Fruit fly (Drosophila melanogaster): ENCODE data around the gene CG12003.

The CG12003 gene

DNA sequence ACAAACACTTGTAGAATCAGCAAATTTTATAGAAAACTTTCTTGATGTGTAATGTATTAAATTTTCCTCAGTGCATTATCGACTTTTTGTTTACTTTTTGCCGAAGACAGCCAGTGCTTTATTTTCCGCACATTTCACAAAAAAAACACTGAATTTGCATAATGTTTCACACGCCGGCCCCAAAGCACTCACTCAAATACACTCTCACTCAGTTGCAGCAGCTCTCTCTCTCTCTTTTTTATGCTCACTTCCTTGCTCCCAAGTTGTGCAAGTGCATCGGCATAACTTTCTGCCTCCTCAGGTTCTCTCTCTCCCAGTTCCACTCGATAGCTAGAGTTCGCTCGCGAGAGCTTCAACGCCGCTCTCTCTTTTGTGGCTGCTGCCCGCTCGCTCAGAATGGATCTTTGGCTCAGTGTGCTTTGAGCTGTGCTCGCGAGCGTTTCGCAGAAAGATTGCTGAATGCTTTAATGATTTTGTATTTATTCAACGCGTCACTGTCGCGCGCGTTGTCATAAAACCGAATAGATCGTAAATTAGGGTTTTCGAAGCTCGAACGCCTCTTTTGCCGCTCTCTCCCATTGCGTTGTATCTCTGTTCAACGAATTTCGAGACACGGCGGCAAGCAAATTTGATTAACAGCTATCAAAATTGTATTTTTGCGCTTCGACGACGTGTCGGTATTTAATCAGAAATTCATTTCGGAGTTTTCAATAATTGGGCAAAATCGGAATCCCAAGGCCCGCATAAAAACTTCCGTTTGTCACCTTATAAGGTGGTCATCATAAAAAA is 21.3 kb downstream of the CG12003 start (continued):
- TF ChIP-seq HHEX (GFP tag; optimal IDR thresholded peaks at IDR 0.05): peak; percentile 46
- no peak for TF ChIP-seq trh (GFP tag; optimal IDR thresholded peaks at IDR 0.05)
- no peak; the same call in 1 of the 2 replicates for TF ChIP-seq stc (GFP tag; IDR thresholded peaks at IDR 0.05)
- TF ChIP-seq sna (GFP tag; IDR thresholded peaks at IDR 0.05; ENCODE audit: partially characterized antibody): peak; percentile 84
- peak; percentile 82; the same call in 3 of the 4 replicates for TF ChIP-seq chinmo (GFP tag; IDR thresholded peaks at IDR 0.05; ENCODE audit: partially characterized antibody)
- TF ChIP-seq CG1024 (GFP tag; IDR thresholded peaks at IDR 0.05): peak; percentile 9; the same call in 1 of the 2 replicates
- TF ChIP-seq Adf1 (GFP tag; IDR thresholded peaks at IDR 0.05): peak; percentile 34; the same call in 1 of the 2 replicates
- peak; percentile 65 for TF ChIP-seq CG32532 (GFP tag; IDR thresholded peaks at IDR 0.05)
- TF ChIP-seq CG4404 (GFP tag; IDR thresholded peaks at IDR 0.05): no peak
- TF ChIP-seq CG32767 (GFP tag; IDR thresholded peaks at IDR 0.05): no peak
- TF ChIP-seq gce (GFP tag; IDR thresholded peaks at IDR 0.05): peak; percentile 46; the same call in 1 of the 3 replicates
- TF ChIP-seq Doc3 (GFP tag; IDR thresholded peaks at IDR 0.05; ENCODE audit: partially characterized antibody): peak; percentile 63; the same call in 2 of the 3 replicates
- TF ChIP-seq corto (GFP tag; optimal IDR thresholded peaks at IDR 0.05): peak; percentile 10
- TF ChIP-seq ci (GFP tag; IDR thresholded peaks at IDR 0.05): peak; percentile 69; the same call in 2 of the 3 replicates
- TF ChIP-seq CG7987 (GFP tag; optimal IDR thresholded peaks at IDR 0.05): peak; percentile 56
- TF ChIP-seq lov (optimal IDR thresholded peaks at IDR 0.05): no peak
- 0 out of 3 replicates have a peak, but pooled peaks have one; percentile 54 for TF ChIP-seq lov (GFP tag; IDR thresholded peaks at IDR 0.05)
- TF ChIP-seq NFAT (GFP tag; IDR thresholded peaks at IDR 0.05): 0 out of 2 replicates have a peak, but pooled peaks have one; percentile 19
- TF ChIP-seq odd (GFP tag; optimal IDR thresholded peaks at IDR 0.05): peak; percentile 29
- TF ChIP-seq Med (GFP tag): peak; percentile 81
- TF ChIP-seq Atf6 (GFP tag; IDR thresholded peaks at IDR 0.05): 0 out of 2 replicates have a peak, but pooled peaks have one; percentile 36
- TF ChIP-seq Drgx (GFP tag; IDR thresholded peaks at IDR 0.05): peak; percentile 68; the same call in 1 of the 2 replicates
- TF ChIP-seq chm (GFP tag; IDR thresholded peaks at IDR 0.05): peak; percentile 82; the same call in 1 of the 2 replicates
- TF ChIP-seq CG9437 (GFP tag; optimal IDR thresholded peaks at IDR 0.05): no peak
- TF ChIP-seq dysf (GFP tag; IDR thresholded peaks at IDR 0.05): no peak
- TF ChIP-seq CG13296 (GFP tag; optimal IDR thresholded peaks at IDR 0.05): peak; percentile 37
- TF ChIP-seq Bgb (GFP tag; IDR thresholded peaks at IDR 0.05; ENCODE audit: partially characterized antibody): peak; percentile 62
- peak; percentile 20 for TF ChIP-seq gro (GFP tag; optimal IDR thresholded peaks at IDR 0.05)
- peak; percentile 70 for TF ChIP-seq CG8359 (GFP tag; optimal IDR thresholded peaks at IDR 0.05; ENCODE audit: borderline replicate concordance)
- TF ChIP-seq kni (GFP tag; optimal IDR thresholded peaks at IDR 0.05): peak; percentile 49
- no peak for TF ChIP-seq repo (GFP tag; optimal IDR thresholded peaks at IDR 0.05)
- peak; percentile 52; the same call in 1 of the 3 replicates for TF ChIP-seq Dbx (GFP tag; IDR thresholded peaks at IDR 0.05)
- TF ChIP-seq ftz-f1 (GFP tag; optimal IDR thresholded peaks at IDR 0.05): peak; percentile 9
- TF ChIP-seq HLH4C (GFP tag; IDR thresholded peaks at IDR 0.05; ENCODE audit: partially characterized antibody): 0 out of 3 replicates have a peak, but pooled peaks have one; percentile 45

DNA sequence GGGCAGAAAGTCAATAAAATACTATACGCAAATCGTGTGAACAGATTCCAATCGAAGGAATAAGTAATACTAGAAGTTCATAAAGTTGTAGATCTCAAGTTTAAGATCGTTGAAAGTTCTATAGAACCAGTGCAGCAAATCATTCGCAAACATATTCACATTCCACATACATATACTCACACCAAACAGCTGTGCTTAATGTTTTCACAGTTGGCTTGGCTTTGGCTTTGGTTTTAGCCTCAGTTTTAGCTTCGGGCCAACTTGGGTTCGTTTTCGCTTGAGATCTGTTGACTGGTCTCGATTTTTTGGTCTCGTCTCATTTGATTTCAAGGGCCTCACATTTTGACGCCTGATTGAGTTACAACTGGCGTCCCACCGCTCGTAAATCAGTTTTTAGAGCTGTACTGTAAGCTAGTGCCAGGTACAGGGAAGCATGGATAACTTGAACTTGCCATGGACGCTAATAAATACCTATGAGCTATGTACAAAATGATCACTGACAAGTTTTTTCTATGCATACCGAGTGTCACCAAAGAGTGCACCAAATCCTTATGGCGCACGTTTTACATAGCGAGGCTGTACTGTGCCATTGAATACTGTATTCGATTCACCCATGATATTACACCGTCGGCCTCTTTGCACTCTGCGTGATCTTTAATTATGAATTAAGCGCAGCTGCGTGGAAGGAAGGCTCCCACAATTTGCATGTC is 22.1 kb downstream of the CG12003 start:
- TF ChIP-seq CG7372 (GFP tag; IDR thresholded peaks at IDR 0.05) (peak; percentile 88), CG4730 (GFP tag; IDR thresholded peaks at IDR 0.05) (peak; percentile 83), CG42726 (GFP tag; IDR thresholded peaks at IDR 0.05; ENCODE audit: partially characterized antibody) (no peak), Lpt (GFP tag; optimal IDR thresholded peaks at IDR 0.05) (no peak), pum (GFP tag; optimal IDR thresholded peaks at IDR 0.05) (peak; percentile 76), Hr78 (GFP tag; optimal IDR thresholded peaks at IDR 0.05) (peak in 1 of 2 experiments; percentile 7), ERR (GFP tag; optimal IDR thresholded peaks at IDR 0.05) (peak; percentile 65), tgo (GFP tag; IDR thresholded peaks at IDR 0.05) (peak; percentile 92), CG13894 (tag; optimal IDR thresholded peaks at IDR 0.05) (peak; percentile 57), CG10267 (tag; optimal IDR thresholded peaks at IDR 0.05) (peak; percentile 56), wor (GFP tag; IDR thresholded peaks at IDR 0.05) (peak; percentile 50), CG31365 (tag; optimal IDR thresholded peaks at IDR 0.05) (peak; percentile 58), CG7786 (GFP tag; optimal IDR thresholded peaks at IDR 0.05) (peak; percentile 80), tup (GFP tag; optimal IDR thresholded peaks at IDR 0.05) (peak; percentile 44)

Measured in whole organism, embryonic.